Worm (Caenorhabditis elegans): ENCODE results near the gene aps-1.

The aps-1 gene

DNA sequence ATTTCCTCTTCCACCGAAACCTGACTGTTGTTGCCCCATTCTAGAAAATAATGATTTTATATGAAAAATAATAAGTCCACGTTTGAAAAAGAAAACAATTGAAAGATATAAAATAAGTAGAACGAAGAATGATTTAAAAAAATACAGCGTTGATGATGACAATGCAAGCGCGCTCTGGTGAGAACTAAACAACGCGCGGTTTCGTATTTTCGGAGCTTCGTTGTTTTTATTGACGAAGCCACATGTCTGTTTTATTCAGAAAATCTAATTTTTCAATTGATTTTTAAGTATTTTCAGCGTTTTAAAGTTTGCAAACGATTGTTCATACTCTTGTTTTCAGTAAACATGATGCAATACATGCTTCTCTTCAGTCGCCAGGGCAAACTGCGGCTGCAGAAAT, at the start of gene aps-1, which contains the start of gene rpt-2:
aps-1 (plus strand) TSS at position 341 of the 400 bp plus-strand sequence.
rpt-2 (minus strand) TSS at position 40 of the 400 bp plus-strand sequence.
- TF ChIP-seq dmd-4 (tag; optimal IDR thresholded peaks at IDR 0.05; ENCODE audit: borderline replicate concordance) (no peak), elt-2 (tag; optimal IDR thresholded peaks at IDR 0.05) (peak; percentile 38), hlh-8 (tag; optimal IDR thresholded peaks at IDR 0.05) (peak; percentile 32), ceh-34 (tag; optimal IDR thresholded peaks at IDR 0.05) (peak; percentile 34), pax-1 (tag; optimal IDR thresholded peaks at IDR 0.05) (peak; percentile 51), ceh-19 (GFP tag; optimal IDR thresholded peaks at IDR 0.05) (no peak), dve-1 (tag; optimal IDR thresholded peaks at IDR 0.05) (peak; percentile 55), hlh-30 (tag; optimal IDR thresholded peaks at IDR 0.05; ENCODE audit: insufficient read depth) (peak; percentile 30), unc-42 (tag; optimal IDR thresholded peaks at IDR 0.05) (peak; percentile 63), nfya-1 (tag; optimal IDR thresholded peaks at IDR 0.05) (peak; percentile 51), ztf-16 (tag; optimal IDR thresholded peaks at IDR 0.05) (no peak), tbx-2 (tag; optimal IDR thresholded peaks at IDR 0.05) (peak; percentile 27), unc-55 (GFP tag; optimal IDR thresholded peaks at IDR 0.05) (no peak), K09A11.1 (tag; optimal IDR thresholded peaks at IDR 0.05; ENCODE audit: insufficient read depth) (peak; percentile 34), ceh-31 (tag; optimal IDR thresholded peaks at IDR 0.05) (peak; percentile 48), fkh-10 (GFP tag; optimal IDR thresholded peaks at IDR 0.05) (no peak), ceh-14 (tag; optimal IDR thresholded peaks at IDR 0.05) (no peak)

ce11 chrV:5972582-5972981, 45.2 kb upstream of the aps-1 start:
- TF ChIP-seq lim-6 (tag; optimal IDR thresholded peaks at IDR 0.05) (no peak), hlh-13 (GFP tag; optimal IDR thresholded peaks at IDR 0.05) (no peak), nfya-1 (tag; optimal IDR thresholded peaks at IDR 0.05) (no peak), hlh-15 (tag; optimal IDR thresholded peaks at IDR 0.05) (no peak), unc-42 (tag; optimal IDR thresholded peaks at IDR 0.05) (no peak), syd-9 (tag; optimal IDR thresholded peaks at IDR 0.05) (no peak), sdc-2 (tag; optimal IDR thresholded peaks at IDR 0.05) (no peak), unc-3 (GFP tag; conservative IDR thresholded peaks at IDR 0.05) (no peak), unc-3 (tag; optimal IDR thresholded peaks at IDR 0.05) (no peak), tbx-7 (tag; optimal IDR thresholded peaks at IDR 0.05) (no peak), unc-55 (GFP tag; optimal IDR thresholded peaks at IDR 0.05) (no peak), pha-4 (tag; optimal IDR thresholded peaks at IDR 0.05) (no peak), ceh-9 (tag; optimal IDR thresholded peaks at IDR 0.05) (no peak), nhr-232 (tag; optimal IDR thresholded peaks at IDR 0.05) (no peak), madf-2 (tag; optimal IDR thresholded peaks at IDR 0.05) (no peak), K09A11.1 (tag; optimal IDR thresholded peaks at IDR 0.05; ENCODE audit: insufficient read depth) (no peak), F13H6.1 (tag; optimal IDR thresholded peaks at IDR 0.05) (no peak), ztf-16 (tag; optimal IDR thresholded peaks at IDR 0.05) (no peak), fkh-10 (GFP tag; optimal IDR thresholded peaks at IDR 0.05) (no peak), ets-4 (tag; optimal IDR thresholded peaks at IDR 0.05) (no peak)

DNA sequence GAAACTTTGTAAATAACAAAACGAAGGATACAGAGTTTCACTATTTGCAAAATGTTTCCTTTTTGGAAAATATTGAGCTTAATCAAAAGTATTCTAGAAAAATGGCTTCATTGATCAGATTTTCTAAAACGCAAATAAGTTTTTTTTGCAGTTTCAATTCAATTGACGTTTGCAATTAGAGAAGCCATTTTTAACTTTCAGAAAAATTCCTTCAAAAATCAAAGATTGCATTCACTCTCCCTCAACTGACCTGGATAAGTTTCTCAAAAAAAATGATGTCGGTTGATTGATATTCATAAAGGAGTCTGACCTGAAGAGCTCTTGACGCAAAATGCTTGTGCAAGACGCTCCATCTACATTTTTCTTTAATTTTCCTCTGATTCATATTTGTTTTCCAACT, 44.1 kb upstream of the aps-1 start:
- TF ChIP-seq fkh-6 (tag; optimal IDR thresholded peaks at IDR 0.05) (no peak), lin-11 (tag; optimal IDR thresholded peaks at IDR 0.05) (no peak), ama-1 (optimal IDR thresholded peaks at IDR 0.05) (no peak), sdc-2 (tag; optimal IDR thresholded peaks at IDR 0.05) (no peak), lim-6 (tag; optimal IDR thresholded peaks at IDR 0.05) (no peak), ttx-3 (tag; optimal IDR thresholded peaks at IDR 0.05) (no peak), tbx-2 (tag; optimal IDR thresholded peaks at IDR 0.05) (no peak), ceh-19 (GFP tag; optimal IDR thresholded peaks at IDR 0.05) (no peak), nhr-11 (tag; optimal IDR thresholded peaks at IDR 0.05) (no peak), elt-4 (tag; optimal IDR thresholded peaks at IDR 0.05) (no peak), ceh-30 (tag; optimal IDR thresholded peaks at IDR 0.05) (no peak), ceh-6 (GFP tag; optimal IDR thresholded peaks at IDR 0.05) (no peak), unc-3 (GFP tag; conservative IDR thresholded peaks at IDR 0.05) (no peak), unc-3 (tag; optimal IDR thresholded peaks at IDR 0.05) (no peak), madf-2 (tag; optimal IDR thresholded peaks at IDR 0.05) (no peak), ceh-2 (tag; optimal IDR thresholded peaks at IDR 0.05) (no peak), hlh-13 (GFP tag; optimal IDR thresholded peaks at IDR 0.05) (no peak)

Data from whole organism, late embryonic.